Fruit fly (Drosophila melanogaster): Measurements from ENCODE around the gene Zip99C.

The Zip99C gene

DNA sequence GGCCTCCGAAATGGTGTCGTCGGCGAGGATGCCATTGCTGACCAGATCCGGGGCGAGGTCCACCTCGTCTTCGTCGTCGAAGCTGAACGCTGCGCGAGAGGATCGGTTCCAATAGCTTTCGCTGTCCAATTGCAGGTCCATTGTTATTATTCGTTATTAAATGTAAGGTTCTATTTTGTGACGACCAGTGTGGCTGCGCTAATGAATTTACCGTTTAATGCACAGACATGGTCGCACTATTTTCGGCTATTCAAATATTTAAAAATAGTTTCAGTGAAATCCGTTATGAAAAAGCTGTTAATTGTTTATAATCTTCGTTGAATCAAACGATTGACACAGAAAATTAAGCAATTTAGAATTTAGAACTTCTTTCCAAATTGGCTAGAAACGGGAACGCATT is 52.4 kb downstream of the Zip99C start, which contains the start of gene Vps16B:
Vps16B (minus strand) TSS at position 186 of the 400 bp plus-strand sequence.
- TF ChIP-seq MBD-R2 (GFP tag; IDR thresholded peaks at IDR 0.05) (peak; percentile 84), CG34376 (GFP tag; optimal IDR thresholded peaks at IDR 0.05) (no peak), ato (GFP tag; IDR thresholded peaks at IDR 0.05; ENCODE audit: partially characterized antibody) (no peak), Dll (GFP tag; IDR thresholded peaks at IDR 0.05; ENCODE audit: partially characterized antibody) (peak; percentile 51; the same call in 1 of the 4 replicates), NC2α (GFP tag; optimal IDR thresholded peaks at IDR 0.05) (no peak), corto (GFP tag; optimal IDR thresholded peaks at IDR 0.05) (no peak), CG10147 (GFP tag; optimal IDR thresholded peaks at IDR 0.05) (no peak), crp (GFP tag; optimal IDR thresholded peaks at IDR 0.05) (no peak), CG2116 (GFP tag; optimal IDR thresholded peaks at IDR 0.05) (peak; percentile 35), CG11723 (GFP tag; optimal IDR thresholded peaks at IDR 0.05) (no peak), disco-r (GFP tag; optimal IDR thresholded peaks at IDR 0.05) (no peak), CG16863 (GFP tag; optimal IDR thresholded peaks at IDR 0.05) (no peak), Dp (GFP tag; optimal IDR thresholded peaks at IDR 0.05) (peak; percentile 64), NK7.1 (GFP tag; optimal IDR thresholded peaks at IDR 0.05) (no peak), CG10565 (GFP tag; optimal IDR thresholded peaks at IDR 0.05) (no peak), pnt (GFP tag; optimal IDR thresholded peaks at IDR 0.05) (no peak), CG33557 (GFP tag; optimal IDR thresholded peaks at IDR 0.05) (no peak), CG9876 (GFP tag; optimal IDR thresholded peaks at IDR 0.05) (no peak), CG7357 (GFP tag; IDR thresholded peaks at IDR 0.05) (no peak), NfI (GFP tag; optimal IDR thresholded peaks at IDR 0.05) (no peak), Med (GFP tag) (no peak), YL-1 (GFP tag; optimal IDR thresholded peaks at IDR 0.05) (no peak), CG12236 (GFP tag; optimal IDR thresholded peaks at IDR 0.05) (no peak), gfzf (GFP tag; optimal IDR thresholded peaks at IDR 0.05) (peak; percentile 77), Sry-δ (GFP tag; optimal IDR thresholded peaks at IDR 0.05) (peak; percentile 15), Asciz (GFP tag; optimal IDR thresholded peaks at IDR 0.05) (no peak), pzg (GFP tag; optimal IDR thresholded peaks at IDR 0.05) (peak; percentile 45), trem (tag; optimal IDR thresholded peaks at IDR 0.05) (peak; percentile 40), Kr (GFP tag; optimal IDR thresholded peaks at IDR 0.05) (no peak), ci (GFP tag; IDR thresholded peaks at IDR 0.05) (no peak), CG17802 (tag; optimal IDR thresholded peaks at IDR 0.05) (no peak), esg (GFP tag; conservative IDR thresholded peaks at IDR 0.05) (no peak), CG4282 (GFP tag; optimal IDR thresholded peaks at IDR 0.05) (no peak), CG11695 (GFP tag; IDR thresholded peaks at IDR 0.05) (no peak), CG6791 (GFP tag; IDR thresholded peaks at IDR 0.05; ENCODE audit: partially characterized antibody) (peak; percentile 30; the same call in 1 of the 3 replicates), Myb (GFP tag; optimal IDR thresholded peaks at IDR 0.05) (peak; percentile 98), MESR4 (GFP tag; optimal IDR thresholded peaks at IDR 0.05) (peak; percentile 48), CG9817 (tag; optimal IDR thresholded peaks at IDR 0.05) (no peak), chm (GFP tag; IDR thresholded peaks at IDR 0.05) (no peak), CG16813 (GFP tag; IDR thresholded peaks at IDR 0.05; ENCODE audit: partially characterized antibody) (0 out of 3 replicates have a peak, but pooled peaks have one; percentile 29), CG3407 (GFP tag; optimal IDR thresholded peaks at IDR 0.05) (no peak), PHDP (tag; optimal IDR thresholded peaks at IDR 0.05) (no peak), sd (tag; optimal IDR thresholded peaks at IDR 0.05) (no peak), Hr78 (GFP tag; optimal IDR thresholded peaks at IDR 0.05) (no peak), CG6254 (GFP tag; optimal IDR thresholded peaks at IDR 0.05) (no peak), Max (GFP tag; optimal IDR thresholded peaks at IDR 0.05) (no peak), CG11085 (GFP tag; IDR thresholded peaks at IDR 0.05) (no peak), CG17912 (GFP tag; optimal IDR thresholded peaks at IDR 0.05) (no peak), CG18262 (tag; optimal IDR thresholded peaks at IDR 0.05) (no peak), Ets97D (GFP tag; optimal IDR thresholded peaks at IDR 0.05) (peak; percentile 36)

Measured in whole organism, embryonic.